Worm (Caenorhabditis elegans) whole organism, young adult: ENCODE results near the gene tbc-3.

ENCODE experiments used
- F33H1.4 ChIP-seq: fragments of 200-800 bp; sonication (Bioruptor generic); IDR thresholded peaks from 2 replicates; pipeline ENCODE4 v1.3.6; 2022; ENCODE audit warnings: missing genetic modification reagents, missing genetic modification characterization, missing compliant biosample characterization
- Y79H2A.3 ChIP-seq: fragments of 200-800 bp; sonication (Bioruptor generic); conservative IDR thresholded peaks from 2 replicates; pipeline ENCODE4 v1.3.6; 2022; ENCODE audit warnings: missing genetic modification reagents, missing genetic modification characterization, missing compliant biosample characterization
- Y95B8A.8 ChIP-seq: fragments of 200-800 bp; sonication (Bioruptor generic); IDR thresholded peaks from 2 replicates; pipeline ENCODE4 v1.3.6; 2022; ENCODE audit warnings: missing genetic modification reagents, missing genetic modification characterization, missing compliant biosample characterization
- akir-1 ChIP-seq: fragments of 200-800 bp; sonication (Bioruptor generic); optimal IDR thresholded peaks from 2 replicates; lab custom pipeline; 2018; ENCODE audit warnings: mild to moderate bottlenecking, missing genetic modification characterization, moderate library complexity, missing compliant biosample characterization
- ama-1 ChIP-seq, 3 experiments: fragments of 150-350 bp in 1 of 3; sonication (generic microtip) in 2 of 3; optimal IDR thresholded peaks; 2 replicates each; lab custom pipeline; 2014 to 2018; ENCODE audit warnings: missing biosample characterization in 2 of 3, missing genetic modification characterization in 2 of 3, missing genetic modification reagents in 2 of 3
- ekl-4 ChIP-seq: fragments of 200-800 bp; sonication (Bioruptor generic); IDR thresholded peaks from 2 replicates; pipeline ENCODE4 v1.3.6; 2022; ENCODE audit warnings: missing genetic modification reagents, missing genetic modification characterization, missing compliant biosample characterization
- madf-8 ChIP-seq: fragments of 200-800 bp; sonication (Bioruptor generic); conservative IDR thresholded peaks from 2 replicates; pipeline ENCODE4 v1.3.6; 2022; ENCODE audit warnings: missing genetic modification reagents, missing genetic modification characterization, missing compliant biosample characterization
- nhr-90 ChIP-seq: sonication (generic microtip); optimal IDR thresholded peaks from 2 replicates; lab custom pipeline; 2016; ENCODE audit warnings: missing genotype, mild to moderate bottlenecking, missing genetic modification characterization, missing compliant biosample characterization
- snpc-1.1 ChIP-seq: sonication (generic microtip); optimal IDR thresholded peaks from 2 replicates; lab custom pipeline; 2017; ENCODE audit warnings: missing genetic modification characterization, mild to moderate bottlenecking, missing compliant biosample characterization, antibody characterized with exemption, moderate library complexity, missing genotype, missing genetic modification reagents; ENCODE audit not compliant: insufficient read depth
- unc-62 ChIP-seq: fragments of 150-350 bp; optimal IDR thresholded peaks from 2 replicates; lab custom pipeline; 2014; ENCODE audit warnings: missing biosample characterization, missing genetic modification reagents, missing genetic modification characterization

- TF ChIP-seq Y95B8A.8 (GFP tag; lab: Robert Waterston, UW) (no peak), snpc-1.1 (tag; lab: Kevin White, UChicago) (no peak), Y79H2A.3 (no peak), unc-62 (GFP tag; lab: Kevin White, UChicago) (no peak), nhr-90 (tag; lab: Kevin White, UChicago) (no peak), akir-1 (GFP tag; lab: Kevin White, UChicago) (no peak), ekl-4 (GFP tag; lab: Robert Waterston, UW) (no peak), madf-8 (GFP tag; lab: Robert Waterston, UW) (no peak), ama-1 (optimal IDR thresholded peaks at IDR 0.05; lab: Kevin White, UChicago) (no peak), ama-1 (GFP tag; optimal IDR thresholded peaks at IDR 0.05; lab: Kevin White, UChicago) (no peak), F33H1.4 (GFP tag; lab: Robert Waterston, UW) (no peak)
These were observed 47.9 kb upstream of the tbc-3 start, which contains the start of gene ssp-10 for ce11 chrIV:9850931-9851330.
